Worm (Caenorhabditis elegans): ENCODE results near the gene R74.7.

DNA sequence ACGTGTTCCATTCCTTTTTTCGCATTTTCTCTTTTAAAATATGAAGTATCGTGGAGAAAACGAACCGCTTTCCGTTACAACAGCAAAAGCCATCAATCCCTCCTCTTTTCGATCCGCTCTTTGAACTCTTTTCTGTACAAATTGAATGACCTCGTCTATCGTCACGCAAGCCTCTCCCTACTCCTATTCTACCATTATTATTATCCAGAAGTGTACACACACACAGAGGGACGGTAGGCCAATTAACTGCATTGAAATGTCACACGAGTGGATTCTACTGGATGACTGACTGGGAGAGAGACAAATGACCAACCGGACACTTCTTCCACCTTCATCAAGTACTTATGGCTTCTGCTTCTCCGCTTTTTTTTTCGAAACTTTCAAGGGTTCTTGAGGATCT is 4.0 kb downstream of the R74.7 start:
- TF ChIP-seq ztf-23 (GFP tag; IDR thresholded peaks at IDR 0.05): no peak
- no peak for TF ChIP-seq flt-1 (GFP tag; IDR thresholded peaks at IDR 0.05)
- TF ChIP-seq med-1 (GFP tag; optimal IDR thresholded peaks at IDR 0.05; ENCODE audit: insufficient read depth): no peak
